Worm (Caenorhabditis elegans) whole organism, young adult: ENCODE results near the gene attf-5.
A peak's percentile ranks its signal among the peaks of the same experiment; 100 is the strongest.

ENCODE experiments used
- F37B4.10 ChIP-seq: fragments of 200-800 bp; sonication (Bioruptor generic); IDR thresholded peaks from 2 replicates; pipeline ENCODE4 v1.3.6; 2022; ENCODE audit warnings: missing genetic modification characterization, missing compliant biosample characterization
- F52B5.7 ChIP-seq: sonication (generic microtip); optimal IDR thresholded peaks from 2 replicates; lab custom pipeline; 2016; ENCODE audit warnings: mild to moderate bottlenecking, missing genetic modification characterization, missing compliant biosample characterization
- K12H6.12 ChIP-seq: fragments of 200-800 bp; sonication (Bioruptor generic); optimal IDR thresholded peaks from 2 replicates; lab custom pipeline; 2018; ENCODE audit warnings: mild to moderate bottlenecking, missing genetic modification characterization, missing compliant biosample characterization
- T07F8.4 ChIP-seq: sonication (generic microtip); optimal IDR thresholded peaks from 2 replicates; lab custom pipeline; 2016; ENCODE audit warnings: mild to moderate bottlenecking, missing genetic modification characterization, moderate library complexity, missing compliant biosample characterization
- Y53G8AR.9 ChIP-seq: fragments of 200-800 bp; sonication (Bioruptor generic); conservative IDR thresholded peaks from 2 replicates; pipeline ENCODE4 v1.3.6; 2022; ENCODE audit warnings: missing genetic modification reagents, missing genetic modification characterization, missing compliant biosample characterization
- Y56A3A.18 ChIP-seq: fragments of 200-800 bp; sonication (Bioruptor generic); IDR thresholded peaks from 2 replicates; pipeline ENCODE4 v1.3.6; 2022; ENCODE audit warnings: missing genetic modification reagents, missing genetic modification characterization, missing compliant biosample characterization
- Y95B8A.8 ChIP-seq: fragments of 200-800 bp; sonication (Bioruptor generic); IDR thresholded peaks from 2 replicates; pipeline ENCODE4 v1.3.6; 2022; ENCODE audit warnings: missing genetic modification reagents, missing genetic modification characterization, missing compliant biosample characterization
- ZK185.1 ChIP-seq: sonication (generic microtip); optimal IDR thresholded peaks from 2 replicates; lab custom pipeline; 2016; ENCODE audit warnings: mild to moderate bottlenecking, missing genetic modification characterization, missing compliant biosample characterization; ENCODE audit not compliant: poor library complexity, severe bottlenecking
- aptf-2 ChIP-seq: fragments of 200-800 bp; sonication (Bioruptor generic); conservative IDR thresholded peaks from 2 replicates; pipeline ENCODE4 v1.3.6; 2022; ENCODE audit warnings: missing genetic modification reagents, missing genetic modification characterization, missing compliant biosample characterization
- aptf-3 ChIP-seq: fragments of 200-800 bp; sonication (Bioruptor generic); IDR thresholded peaks from 2 replicates; pipeline ENCODE4 v1.3.6; 2022; ENCODE audit warnings: missing genetic modification characterization, missing compliant biosample characterization
- atf-7 ChIP-seq: sonication (generic microtip); optimal IDR thresholded peaks from 2 replicates; lab custom pipeline; 2017; ENCODE audit warnings: mild to moderate bottlenecking, missing genetic modification characterization, missing compliant biosample characterization
- attf-3 ChIP-seq: fragments of 200-800 bp; sonication (Bioruptor generic); conservative IDR thresholded peaks from 2 replicates; pipeline ENCODE4 v1.3.6; 2022; ENCODE audit warnings: missing genetic modification reagents, missing genetic modification characterization, missing compliant biosample characterization
- attf-5 ChIP-seq: fragments of 200-800 bp; sonication (Bioruptor generic); optimal IDR thresholded peaks from 2 replicates; lab custom pipeline; 2018; ENCODE audit warnings: mild to moderate bottlenecking, missing genetic modification characterization, missing compliant biosample characterization
- attf-6 ChIP-seq: fragments of 200-800 bp; sonication (Bioruptor generic); IDR thresholded peaks from 2 replicates; pipeline ENCODE4 v1.3.6; 2022; ENCODE audit warnings: missing genetic modification reagents, missing genetic modification characterization, missing compliant biosample characterization
- bed-2 ChIP-seq: fragments of 200-800 bp; sonication (Bioruptor generic); IDR thresholded peaks from 2 replicates; pipeline ENCODE4 v1.3.6; 2022; ENCODE audit warnings: missing genetic modification reagents, missing genetic modification characterization, missing compliant biosample characterization
- cebp-1 ChIP-seq, 2 experiments: fragments of 200-800 bp in 1 of 2; sonication (Bioruptor generic) in 1 of 2; sonication (generic microtip) in 1 of 2; IDR thresholded peaks in 1 of 2; optimal IDR thresholded peaks in 1 of 2; 2 replicates each; pipeline versions ENCODE4 v1.3.6 to Lab custom; 2017 to 2022; ENCODE audit warnings: missing compliant biosample characterization in 2 of 2, missing genetic modification characterization in 2 of 2, mild to moderate bottlenecking in 1 of 2, missing genetic modification reagents in 1 of 2, moderate library complexity in 1 of 2
- ceh-100 ChIP-seq: fragments of 200-800 bp; sonication (Bioruptor generic); IDR thresholded peaks from 2 replicates; pipeline ENCODE4 v1.3.6; 2022; ENCODE audit warnings: missing genetic modification reagents, missing genetic modification characterization, missing compliant biosample characterization
- dpff-1 ChIP-seq: sonication (generic microtip); optimal IDR thresholded peaks from 2 replicates; lab custom pipeline; 2017; ENCODE audit warnings: mild to moderate bottlenecking, missing genetic modification characterization, missing compliant biosample characterization
- egl-18 ChIP-seq: fragments of 200-800 bp; sonication (Bioruptor generic); IDR thresholded peaks from 2 replicates; pipeline ENCODE4 v1.3.6; 2022; ENCODE audit warnings: missing genetic modification reagents, missing genetic modification characterization, missing compliant biosample characterization
- gei-17 ChIP-seq: fragments of 200-800 bp; sonication (Bioruptor generic); optimal IDR thresholded peaks from 2 replicates; lab custom pipeline; 2018; ENCODE audit warnings: mild to moderate bottlenecking, missing genetic modification characterization, missing compliant biosample characterization
- hmg-1.2 ChIP-seq: fragments of 200-800 bp; sonication (Bioruptor generic); IDR thresholded peaks from 2 replicates; pipeline ENCODE4 v1.3.6; 2022; ENCODE audit warnings: missing genetic modification reagents, missing genetic modification characterization, missing compliant biosample characterization
- hrde-1 ChIP-seq: sonication (generic microtip); optimal IDR thresholded peaks from 2 replicates; lab custom pipeline; 2016; ENCODE audit warnings: missing genetic modification characterization, mild to moderate bottlenecking, missing compliant biosample characterization, moderate library complexity, missing genotype, missing genetic modification reagents, borderline replicate concordance
- lin-35 ChIP-seq, 3 experiments: fragments of 150-350 bp in 2 of 3; sonication (generic microtip) in 1 of 3; optimal IDR thresholded peaks; 2 replicates each; lab custom pipeline; 2014 to 2018; ENCODE audit warnings: missing biosample characterization in 3 of 3, missing genetic modification characterization in 3 of 3, missing genetic modification reagents in 3 of 3
- lin-54 ChIP-seq: fragments of 200-800 bp; sonication (Bioruptor generic); optimal IDR thresholded peaks from 2 replicates; lab custom pipeline; 2018; ENCODE audit warnings: mild to moderate bottlenecking, missing genetic modification characterization, missing compliant biosample characterization
- lsl-1 ChIP-seq: fragments of 200-800 bp; sonication (Bioruptor generic); optimal IDR thresholded peaks from 2 replicates; lab custom pipeline; 2018; ENCODE audit warnings: mild to moderate bottlenecking, missing genetic modification characterization, moderate library complexity, missing compliant biosample characterization
- lsy-27 ChIP-seq: sonication (generic microtip); optimal IDR thresholded peaks from 2 replicates; lab custom pipeline; 2017; ENCODE audit warnings: missing genetic modification characterization, mild to moderate bottlenecking, missing compliant biosample characterization, antibody characterized with exemption, missing genotype, borderline replicate concordance; ENCODE audit not compliant: insufficient read depth
- mel-28 ChIP-seq: sonication (generic microtip); optimal IDR thresholded peaks from 2 replicates; lab custom pipeline; 2016; ENCODE audit warnings: borderline replicate concordance, mild to moderate bottlenecking, missing genetic modification characterization, missing compliant biosample characterization
- mes-4 ChIP-seq: sonication (generic microtip); optimal IDR thresholded peaks from 2 replicates; lab custom pipeline; 2016; ENCODE audit warnings: missing genotype, missing genetic modification characterization, missing compliant biosample characterization
- mxl-1 ChIP-seq: sonication (generic microtip); optimal IDR thresholded peaks from 2 replicates; lab custom pipeline; 2016; ENCODE audit warnings: missing genetic modification characterization, missing compliant biosample characterization
- nfya-2 ChIP-seq: fragments of 200-800 bp; sonication (Bioruptor generic); IDR thresholded peaks from 2 replicates; pipeline ENCODE4 v1.3.6; 2022; ENCODE audit warnings: missing genetic modification reagents, missing genetic modification characterization, missing compliant biosample characterization
- pbrm-1 ChIP-seq: fragments of 200-800 bp; sonication (Bioruptor generic); IDR thresholded peaks from 2 replicates; pipeline ENCODE4 v1.3.6; 2022; ENCODE audit warnings: missing genetic modification reagents, missing genetic modification characterization, missing compliant biosample characterization
- sdz-38 ChIP-seq: sonication (generic microtip); optimal IDR thresholded peaks from 2 replicates; lab custom pipeline; 2016; ENCODE audit warnings: missing genotype, missing genetic modification characterization, missing compliant biosample characterization
- snpc-3.4 ChIP-seq: sonication (generic microtip); optimal IDR thresholded peaks from 2 replicates; lab custom pipeline; 2017; ENCODE audit warnings: missing genetic modification characterization, mild to moderate bottlenecking, missing compliant biosample characterization, antibody characterized with exemption, moderate library complexity, missing genotype, missing genetic modification reagents
- tbx-9 ChIP-seq: sonication (generic microtip); optimal IDR thresholded peaks from 2 replicates; lab custom pipeline; 2016; ENCODE audit warnings: borderline replicate concordance, missing genetic modification characterization, inconsistent platforms, missing compliant biosample characterization
- tlf-1 ChIP-seq: fragments of 200-800 bp; sonication (Bioruptor generic); optimal IDR thresholded peaks from 2 replicates; lab custom pipeline; 2018; ENCODE audit warnings: mild to moderate bottlenecking, missing genetic modification characterization, missing compliant biosample characterization
- unc-130 ChIP-seq: sonication (generic microtip); optimal IDR thresholded peaks from 2 replicates; lab custom pipeline; 2016; ENCODE audit warnings: missing genetic modification reagents, missing genetic modification characterization, missing compliant biosample characterization
- unc-62 ChIP-seq: fragments of 150-350 bp; optimal IDR thresholded peaks from 2 replicates; lab custom pipeline; 2014; ENCODE audit warnings: missing biosample characterization, missing genetic modification reagents, missing genetic modification characterization
- zim-3 ChIP-seq: sonication (generic microtip); optimal IDR thresholded peaks from 2 replicates; lab custom pipeline; 2017; ENCODE audit warnings: mild to moderate bottlenecking, missing genetic modification characterization, moderate library complexity, missing compliant biosample characterization
- ztf-25 ChIP-seq: fragments of 200-800 bp; sonication (Bioruptor generic); IDR thresholded peaks from 2 replicates; pipeline ENCODE4 v1.3.6; 2022; ENCODE audit warnings: missing genetic modification reagents, missing genetic modification characterization, missing compliant biosample characterization
- ztf-3 ChIP-seq: fragments of 200-800 bp; sonication (Bioruptor generic); optimal IDR thresholded peaks from 2 replicates; lab custom pipeline; 2018; ENCODE audit warnings: mild to moderate bottlenecking, missing genetic modification characterization, missing compliant biosample characterization

attf-5 gene

DNA sequence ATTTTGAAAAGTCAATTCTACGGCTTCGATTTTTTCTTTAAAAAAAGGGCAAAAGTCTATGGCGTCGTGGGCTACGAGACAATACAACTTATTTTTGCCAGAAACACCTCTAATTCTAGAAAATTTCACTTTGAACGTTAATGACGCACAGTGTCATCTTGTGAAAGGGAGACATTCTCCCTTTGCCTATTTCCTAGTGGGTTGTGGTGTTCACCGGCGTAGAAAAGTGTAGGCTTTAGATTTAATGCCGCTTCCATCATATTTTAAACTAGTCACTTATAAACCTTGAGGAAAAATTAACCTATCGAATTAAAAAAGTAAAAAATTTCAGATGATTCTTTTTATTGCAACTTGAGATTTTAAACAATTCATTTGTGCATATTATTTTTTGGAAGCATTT is 2.8 kb upstream of the attf-5 start:
- TF ChIP-seq F37B4.10, result no peak
- TF ChIP-seq gei-17 (GFP tag; lab: Kevin White, UChicago), result peak; percentile 66
- TF ChIP-seq, all 124 proteins: peak for 1

DNA sequence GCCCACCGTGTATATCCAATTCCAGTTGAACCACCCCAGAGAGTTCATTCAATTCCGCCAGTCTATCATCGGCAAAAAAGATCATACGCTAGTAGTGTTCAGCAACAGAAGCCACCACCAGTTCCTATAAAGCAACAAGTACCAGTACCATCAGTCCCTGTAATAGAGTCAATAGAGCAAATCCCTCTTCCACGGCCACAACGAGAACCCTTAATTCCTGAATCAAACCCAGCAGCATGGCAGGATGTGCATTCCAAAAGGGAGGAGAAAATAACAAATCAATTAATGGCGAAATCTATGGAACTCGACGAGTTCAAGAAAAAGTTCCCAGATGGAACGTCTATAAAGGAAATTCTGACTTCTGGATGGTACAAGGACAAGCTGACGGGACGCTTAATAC is 1.7 kb downstream of the attf-5 start:
- TF ChIP-seq unc-62 (GFP tag; lab: Kevin White, UChicago) (no peak), tlf-1 (GFP tag; lab: Kevin White, UChicago) (no peak)

DNA sequence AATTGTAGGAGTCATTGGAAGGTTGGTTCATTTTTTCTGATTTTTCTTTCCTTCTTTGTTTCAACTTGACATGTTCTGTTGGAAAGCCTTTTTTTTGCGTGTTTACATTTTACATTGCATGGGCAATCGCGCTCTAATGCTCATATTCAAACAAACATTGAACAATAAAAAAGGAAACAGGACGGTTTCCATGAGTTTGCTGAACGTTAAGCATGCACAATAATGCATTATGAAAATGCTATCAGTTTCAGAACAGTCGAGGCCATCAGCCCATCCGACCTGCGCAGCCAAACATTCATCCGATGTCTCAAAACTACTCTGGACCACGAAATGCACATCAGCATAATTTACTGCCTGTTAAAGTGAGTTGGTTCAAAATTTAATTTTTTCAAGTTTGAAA is 2.4 kb downstream of the attf-5 start:
- TF ChIP-seq gei-17 (GFP tag; lab: Kevin White, UChicago), result no peak
- no peak for TF ChIP-seq sdz-38
- TF ChIP-seq Y53G8AR.9 (GFP tag; lab: Robert Waterston, UW), result no peak
- TF ChIP-seq attf-5 (GFP tag; lab: Kevin White, UChicago), result no peak
- TF ChIP-seq hrde-1 (tag; lab: Kevin White, UChicago), result no peak
- no peak for TF ChIP-seq dpff-1 (tag; lab: Kevin White, UChicago)
- TF ChIP-seq atf-7 (tag; lab: Kevin White, UChicago), result no peak
- TF ChIP-seq ZK185.1 (tag; lab: Kevin White, UChicago), result no peak
- no peak for TF ChIP-seq mxl-1 (tag; lab: Kevin White, UChicago)
- TF ChIP-seq attf-6 (GFP tag; lab: Robert Waterston, UW), result no peak
- no peak for TF ChIP-seq pbrm-1 (GFP tag; lab: Robert Waterston, UW)
- no peak for TF ChIP-seq egl-18 (GFP tag; lab: Robert Waterston, UW)
- TF ChIP-seq unc-130, result no peak
- TF ChIP-seq, all 124 proteins: peak for 0

DNA sequence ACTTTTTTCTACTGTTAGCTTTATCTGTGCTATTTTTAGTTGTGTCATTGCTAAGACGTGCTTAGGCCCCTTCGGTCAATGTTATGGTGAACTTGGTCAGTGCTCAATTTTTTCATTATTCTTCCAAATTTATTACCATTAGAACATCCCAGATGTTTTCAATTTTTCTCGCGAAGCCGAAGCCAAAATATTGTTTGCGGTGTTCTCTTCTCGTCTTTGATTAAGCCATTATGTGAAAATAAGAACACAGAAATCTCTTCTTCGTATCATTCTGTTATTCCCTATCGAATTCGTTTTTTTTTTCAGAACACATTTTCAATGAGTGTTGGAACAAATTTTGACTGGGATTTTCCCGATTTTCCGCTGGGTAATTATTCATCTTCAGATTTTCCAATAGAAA is 14.3 kb downstream of the attf-5 start, which contains the start of gene gtr-1:
gtr-1 (plus strand) TSS at position 301 of the 400 bp plus-strand sequence.
- no peak for TF ChIP-seq Y53G8AR.9 (GFP tag; lab: Robert Waterston, UW)
- TF ChIP-seq F52B5.7 (tag; lab: Kevin White, UChicago), result no peak
- TF ChIP-seq, all 124 proteins: peak for 0

DNA sequence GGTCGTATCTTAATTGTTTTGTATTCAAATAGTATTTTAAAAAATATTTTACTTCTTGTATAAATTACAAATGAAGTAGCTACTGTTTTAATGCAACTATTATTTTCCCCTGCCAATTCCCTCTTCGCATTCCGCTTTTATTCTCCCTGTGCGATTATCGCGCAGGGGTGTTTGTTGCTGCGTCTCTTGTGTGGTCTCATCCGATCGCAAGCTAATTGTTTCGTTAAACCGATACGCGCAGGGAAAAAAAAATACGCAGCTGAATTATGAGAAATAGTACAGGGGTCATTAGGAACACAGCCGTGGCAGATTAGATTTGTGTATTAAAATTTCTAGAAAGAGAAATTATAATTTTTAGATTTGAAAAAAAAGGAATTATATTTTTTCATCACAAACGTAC is 18.4 kb downstream of the attf-5 start:
- no peak for TF ChIP-seq ztf-25 (GFP tag; lab: Robert Waterston, UW)
- TF ChIP-seq Y95B8A.8 (GFP tag; lab: Robert Waterston, UW), result peak; percentile 74; the same call in 1 of the 2 replicates
- TF ChIP-seq ceh-100, result peak; percentile 80
- peak; percentile 52 for TF ChIP-seq lsy-27
- TF ChIP-seq aptf-2 (GFP tag; lab: Robert Waterston, UW), result 0 out of 2 replicates have a peak, but pooled peaks have one; percentile 23
- peak; percentile 80 for TF ChIP-seq F52B5.7 (tag; lab: Kevin White, UChicago)
- peak in 2 of 3 experiments; percentile 68 to 97 for TF ChIP-seq lin-35 (GFP tag; optimal IDR thresholded peaks at IDR 0.05; lab: Kevin White, UChicago)
- TF ChIP-seq attf-3 (GFP tag; lab: Robert Waterston, UW), result peak; percentile 65
- TF ChIP-seq zim-3, result no peak
- peak; percentile 22 for TF ChIP-seq hrde-1 (tag; lab: Kevin White, UChicago)
- no peak for TF ChIP-seq nfya-2
- peak; percentile 70 for TF ChIP-seq mel-28 (tag; lab: Kevin White, UChicago)
- peak; percentile 64; the same call in 1 of the 2 replicates for TF ChIP-seq bed-2 (GFP tag; lab: Robert Waterston, UW)
- peak; percentile 92 for TF ChIP-seq lin-54
- no peak for TF ChIP-seq tbx-9 (tag; lab: Kevin White, UChicago)
- TF ChIP-seq atf-7 (tag; lab: Kevin White, UChicago), result peak; percentile 98
- TF ChIP-seq mes-4 (tag; lab: Kevin White, UChicago), result no peak
- TF ChIP-seq snpc-3.4 (tag; lab: Kevin White, UChicago), result peak; percentile 40
- peak; percentile 95 for TF ChIP-seq K12H6.12 (tag; lab: Kevin White, UChicago)
- peak; percentile 96 for TF ChIP-seq Y56A3A.18 (GFP tag; lab: Robert Waterston, UW)
- TF ChIP-seq lsl-1 (GFP tag; lab: Kevin White, UChicago), result no peak
- TF ChIP-seq aptf-3, result no peak
- TF ChIP-seq T07F8.4 (tag; lab: Kevin White, UChicago), result peak; percentile 90
- TF ChIP-seq ztf-3 (GFP tag; lab: Kevin White, UChicago), result peak; percentile 95
- peak; percentile 91 for TF ChIP-seq hmg-1.2 (GFP tag; lab: Robert Waterston, UW)
- TF ChIP-seq cebp-1 (GFP tag; IDR thresholded peaks at IDR 0.05; lab: Robert Waterston, UW), result peak; percentile 86
- TF ChIP-seq cebp-1 (tag; optimal IDR thresholded peaks at IDR 0.05; lab: Kevin White, UChicago), result peak; percentile 97
